Worm (Caenorhabditis elegans): Measurements from ENCODE around the gene M05D6.2.

DNA sequence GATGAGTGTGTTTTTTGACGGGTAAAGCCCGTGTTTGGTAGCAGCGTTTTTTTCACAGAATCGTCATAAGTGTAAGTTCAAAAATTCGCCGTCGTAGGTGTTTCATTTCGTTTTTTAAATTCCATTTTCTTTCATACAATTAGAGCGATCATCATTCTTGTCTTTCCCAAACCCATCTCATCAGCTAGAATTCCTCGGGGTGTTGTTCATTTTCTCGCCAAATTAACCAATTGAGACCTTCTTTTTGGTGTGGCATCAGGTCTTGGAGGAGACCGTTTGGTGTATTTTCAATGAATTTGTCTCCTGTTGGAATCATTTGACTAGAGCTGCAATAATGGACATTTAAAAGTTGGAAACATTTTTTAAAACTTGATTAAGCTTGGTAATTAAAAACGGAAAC, 5.0 kb downstream of the M05D6.2 start:
- TF ChIP-seq ztf-11 (tag; optimal IDR thresholded peaks at IDR 0.05), result no peak
- no peak for TF ChIP-seq unc-39 (tag; optimal IDR thresholded peaks at IDR 0.05)
- no peak for TF ChIP-seq mep-1 (tag; optimal IDR thresholded peaks at IDR 0.05)
- TF ChIP-seq nhr-28 (tag; optimal IDR thresholded peaks at IDR 0.05), result no peak
- TF ChIP-seq bed-3 (GFP tag; optimal IDR thresholded peaks at IDR 0.05), result no peak
- TF ChIP-seq elt-1 (tag; optimal IDR thresholded peaks at IDR 0.05; ENCODE audit: borderline replicate concordance, insufficient read depth), result no peak
- no peak for TF ChIP-seq ces-1 (GFP tag; optimal IDR thresholded peaks at IDR 0.05)
- TF ChIP-seq snpc-4 (tag; optimal IDR thresholded peaks at IDR 0.05), result no peak
- TF ChIP-seq pha-4 (tag; optimal IDR thresholded peaks at IDR 0.05), result no peak
- TF ChIP-seq nhr-76 (tag; optimal IDR thresholded peaks at IDR 0.05), result no peak
- TF ChIP-seq lin-13 (tag; optimal IDR thresholded peaks at IDR 0.05), result no peak
- TF ChIP-seq ham-2 (GFP tag; optimal IDR thresholded peaks at IDR 0.05), result no peak
- no peak for TF ChIP-seq hlh-1 (tag; optimal IDR thresholded peaks at IDR 0.05)
